Fruit fly (Drosophila melanogaster) whole organism, pupa: ENCODE measurements around the gene meso18E.

Source experiments
- CG10348 ChIP-seq: fragments of 200-800 bp; sonication (Bioruptor generic); IDR thresholded peaks from 2 replicates; pipeline ENCODE4 v1.3.6; 2022; ENCODE audit warnings: missing biosample characterization, missing genetic modification characterization
- CG12605 ChIP-seq: fragments of 200-800 bp; sonication (Bioruptor generic); IDR thresholded peaks from 2 replicates; pipeline ENCODE4 v1.3.6; 2022; ENCODE audit warnings: missing biosample characterization, missing genetic modification characterization
- CG13204 ChIP-seq: fragments of 200-800 bp; sonication (Bioruptor generic); optimal IDR thresholded peaks from 2 replicates; lab custom pipeline; 2018; ENCODE audit warnings: missing biosample characterization, mild to moderate bottlenecking, missing genetic modification characterization, moderate library complexity
- CG14655 ChIP-seq: fragments of 200-800 bp; sonication (Bioruptor generic); optimal IDR thresholded peaks from 3 replicates; lab custom pipeline; 2017; ENCODE audit warnings: mild to moderate bottlenecking, missing biosample characterization, missing genetic modification reagents, missing genetic modification characterization
- CG15710 ChIP-seq: fragments of 200-800 bp; sonication (Bioruptor generic); optimal IDR thresholded peaks from 2 replicates; lab custom pipeline; 2018; ENCODE audit warnings: missing biosample characterization, mild to moderate bottlenecking, missing genetic modification characterization, moderate library complexity
- CG17806 ChIP-seq: fragments of 200-800 bp; sonication (Bioruptor generic); optimal IDR thresholded peaks from 2 replicates; lab custom pipeline; 2018; ENCODE audit warnings: missing biosample characterization, mild to moderate bottlenecking, missing genetic modification characterization, moderate library complexity
- CG32121 ChIP-seq: fragments of 200-800 bp; sonication (Bioruptor generic); IDR thresholded peaks from 2 replicates; pipeline ENCODE4 v1.3.6; 2022; ENCODE audit warnings: missing biosample characterization, missing genetic modification characterization
- CG34367 ChIP-seq: fragments of 200-800 bp; sonication (Bioruptor generic); optimal IDR thresholded peaks from 2 replicates; lab custom pipeline; 2018; ENCODE audit warnings: missing biosample characterization, mild to moderate bottlenecking, missing genetic modification characterization
- CG4496 ChIP-seq: fragments of 200-800 bp; sonication (Bioruptor generic); IDR thresholded peaks from 3 replicates; pipeline ENCODE4 v1.3.6; 2022; ENCODE audit warnings: missing biosample characterization, missing genetic modification characterization
- CG8159 ChIP-seq: fragments of 200-800 bp; sonication (Bioruptor generic); optimal IDR thresholded peaks from 3 replicates; lab custom pipeline; 2018; ENCODE audit warnings: missing biosample characterization, mild to moderate bottlenecking, missing genetic modification characterization, moderate library complexity
- CG8301 ChIP-seq: fragments of 200-800 bp; sonication (Bioruptor generic); optimal IDR thresholded peaks from 2 replicates; lab custom pipeline; 2018; ENCODE audit warnings: missing biosample characterization, mild to moderate bottlenecking, missing genetic modification characterization
- CG9948 ChIP-seq: fragments of 200-800 bp; sonication (Bioruptor generic); optimal IDR thresholded peaks from 2 replicates; lab custom pipeline; 2018; ENCODE audit warnings: missing biosample characterization, mild to moderate bottlenecking, missing genetic modification characterization, moderate library complexity
- D1 ChIP-seq: fragments of 200-800 bp; sonication (Bioruptor generic); optimal IDR thresholded peaks from 2 replicates; lab custom pipeline; 2018; ENCODE audit warnings: missing biosample characterization, mild to moderate bottlenecking, missing genetic modification characterization, moderate library complexity
- EcR ChIP-seq: fragments of 200-800 bp; sonication (Bioruptor generic); optimal IDR thresholded peaks from 3 replicates; lab custom pipeline; 2019; ENCODE audit warnings: missing biosample characterization, missing genetic modification characterization, mild to moderate bottlenecking, moderate library complexity, missing genetic modification reagents
- Ets98B ChIP-seq: fragments of 200-800 bp; sonication (Bioruptor generic); IDR thresholded peaks from 2 replicates; pipeline ENCODE4 v1.3.6; 2022; ENCODE audit warnings: missing biosample characterization, missing genetic modification characterization
- Pif1A ChIP-seq: fragments of 200-800 bp; sonication (Bioruptor generic); optimal IDR thresholded peaks from 3 replicates; lab custom pipeline; 2016; ENCODE audit warnings: missing biosample characterization, missing genetic modification characterization
- Pif1B ChIP-seq: fragments of 200-800 bp; sonication (Bioruptor generic); optimal IDR thresholded peaks from 3 replicates; lab custom pipeline; 2016; ENCODE audit warnings: missing biosample characterization, missing genetic modification characterization
- Snoo ChIP-seq: fragments of 200-800 bp; sonication (Bioruptor generic); optimal IDR thresholded peaks from 3 replicates; lab custom pipeline; 2017; ENCODE audit warnings: missing biosample characterization, mild to moderate bottlenecking, missing genetic modification characterization, inconsistent platforms
- fd96Ca ChIP-seq: fragments of 200-800 bp; sonication (Bioruptor generic); IDR thresholded peaks from 3 replicates; pipeline ENCODE4 v1.3.6; 2022; ENCODE audit warnings: missing biosample characterization, missing genetic modification characterization
- gl ChIP-seq: fragments of 200-800 bp; sonication (Bioruptor generic); optimal IDR thresholded peaks from 2 replicates; lab custom pipeline; 2018; ENCODE audit warnings: missing biosample characterization, mild to moderate bottlenecking, missing genetic modification characterization
- rn ChIP-seq: fragments of 200-800 bp; sonication (Bioruptor generic); IDR thresholded peaks from 2 replicates; pipeline ENCODE4 v1.3.6; 2022; ENCODE audit warnings: missing biosample characterization, missing genetic modification characterization

Gene meso18E

DNA sequence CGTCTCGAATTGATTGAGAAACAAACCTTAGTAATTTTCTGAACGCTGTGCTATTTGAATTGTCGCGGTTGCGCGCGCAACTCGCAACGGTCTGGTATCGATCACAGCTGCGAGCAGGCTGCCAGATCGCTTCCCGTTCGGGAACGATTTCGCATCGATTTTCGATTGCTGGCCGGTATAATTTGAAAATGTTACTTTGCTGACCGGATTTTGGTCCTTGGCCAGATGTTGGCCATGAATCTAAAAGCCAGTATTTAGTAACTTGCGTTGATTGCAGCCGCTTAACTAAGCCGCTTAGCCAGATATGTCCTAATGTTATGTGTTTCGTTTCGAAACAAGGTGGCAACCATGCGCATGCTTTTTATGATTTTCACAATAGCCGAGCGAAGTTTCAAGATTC lies 35.7 kb upstream of the meso18E start:
- no peak for TF ChIP-seq Snoo (tag; lab: Kevin White, UChicago)
- TF ChIP-seq CG13204 (GFP tag; lab: Kevin White, UChicago) = no peak
- no peak for TF ChIP-seq Ets98B (GFP tag; lab: Robert Waterston, UW)
- no peak for TF ChIP-seq EcR (GFP tag; lab: Kevin White, UChicago)
- TF ChIP-seq CG15710 (tag; lab: Kevin White, UChicago) = no peak
- no peak for TF ChIP-seq gl (tag; lab: Kevin White, UChicago)
- no peak for TF ChIP-seq CG17806 (tag; lab: Kevin White, UChicago)
- TF ChIP-seq CG8301 (tag; lab: Kevin White, UChicago) = no peak
- TF ChIP-seq CG14655 (GFP tag; lab: Kevin White, UChicago) = no peak
- TF ChIP-seq CG32121 (GFP tag; lab: Robert Waterston, UW) = no peak
- no peak for TF ChIP-seq rn (GFP tag; lab: Robert Waterston, UW)
- TF ChIP-seq fd96Ca = no peak
- no peak for TF ChIP-seq CG10348 (GFP tag; lab: Robert Waterston, UW)
- TF ChIP-seq CG8159 = no peak
- no peak for TF ChIP-seq CG9948 (tag; lab: Kevin White, UChicago)
- TF ChIP-seq CG12605 (GFP tag; lab: Robert Waterston, UW) = no peak
- TF ChIP-seq CG4496 (GFP tag; lab: Robert Waterston, UW) = no peak
- TF ChIP-seq Pif1B (GFP tag; lab: Kevin White, UChicago) = no peak

DNA sequence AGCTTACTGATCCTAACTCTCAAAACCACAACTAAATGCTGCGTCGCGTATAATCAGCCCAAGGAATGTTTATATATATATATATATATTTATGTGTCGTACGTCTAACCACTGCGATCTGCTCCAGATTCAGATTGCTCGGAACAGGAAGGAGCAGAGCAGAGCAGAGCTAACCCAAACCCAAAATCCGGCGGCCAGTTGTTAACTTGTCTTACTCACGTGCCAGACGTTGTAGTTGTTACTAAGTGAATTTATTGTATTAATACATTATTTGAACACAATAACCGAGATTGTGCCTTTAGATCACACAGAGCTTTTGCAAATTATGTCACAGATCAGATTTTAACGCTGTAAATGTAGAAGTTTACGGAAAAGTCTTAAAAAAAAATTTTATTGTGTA lies 35.2 kb upstream of the meso18E start, which contains the start of gene Alr:
Alr (plus strand) TSS at position 301 of the 400 bp plus-strand sequence.
- TF ChIP-seq Pif1A (GFP tag; lab: Kevin White, UChicago) (no peak), CG34367 (no peak), CG14655 (GFP tag; lab: Kevin White, UChicago) (no peak), Snoo (tag; lab: Kevin White, UChicago) (no peak), CG8301 (tag; lab: Kevin White, UChicago) (no peak), CG8159 (no peak), Pif1B (GFP tag; lab: Kevin White, UChicago) (no peak), CG12605 (GFP tag; lab: Robert Waterston, UW) (no peak), CG13204 (GFP tag; lab: Kevin White, UChicago) (no peak), Ets98B (GFP tag; lab: Robert Waterston, UW) (no peak), CG9948 (tag; lab: Kevin White, UChicago) (no peak), gl (tag; lab: Kevin White, UChicago) (no peak), CG17806 (tag; lab: Kevin White, UChicago) (no peak), CG15710 (tag; lab: Kevin White, UChicago) (no peak)

DNA sequence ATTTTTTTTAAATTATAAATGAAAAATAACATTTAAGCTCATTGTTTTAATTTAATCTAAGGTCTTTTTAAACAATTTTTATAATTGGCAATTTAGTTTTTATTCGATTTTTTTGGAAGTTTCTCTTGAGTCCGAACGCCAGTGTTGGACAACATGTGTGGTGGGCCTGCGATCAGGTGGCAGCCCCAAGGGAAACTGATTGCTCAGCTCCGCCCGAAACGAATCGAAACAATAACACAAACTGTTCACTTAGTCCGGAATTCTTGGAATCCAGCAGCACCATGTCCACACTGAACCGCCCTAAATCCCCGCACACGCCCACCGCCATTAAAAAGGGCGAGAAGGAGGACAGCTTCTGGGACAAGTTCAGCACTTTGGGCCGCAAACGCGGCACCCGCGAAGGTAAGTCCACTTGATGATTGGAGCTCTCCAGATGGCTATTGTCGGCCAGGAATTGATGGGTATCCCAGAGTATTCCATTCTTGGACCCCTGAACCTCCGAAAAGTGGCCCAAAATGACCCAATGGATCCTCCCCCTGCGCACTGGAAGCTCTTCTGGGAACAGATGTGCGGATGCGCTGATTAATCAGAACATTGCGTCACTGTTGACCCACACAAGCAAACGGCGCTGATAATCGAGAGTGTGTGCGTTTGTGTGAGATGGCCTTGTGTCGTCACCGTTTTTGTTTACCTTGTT lies 33.2 kb upstream of the meso18E start, which contains the start of gene parvin:
parvin (plus strand) TSS at position 134 of the 697 bp plus-strand sequence.
- no peak for TF ChIP-seq rn (GFP tag; lab: Robert Waterston, UW)

DNA sequence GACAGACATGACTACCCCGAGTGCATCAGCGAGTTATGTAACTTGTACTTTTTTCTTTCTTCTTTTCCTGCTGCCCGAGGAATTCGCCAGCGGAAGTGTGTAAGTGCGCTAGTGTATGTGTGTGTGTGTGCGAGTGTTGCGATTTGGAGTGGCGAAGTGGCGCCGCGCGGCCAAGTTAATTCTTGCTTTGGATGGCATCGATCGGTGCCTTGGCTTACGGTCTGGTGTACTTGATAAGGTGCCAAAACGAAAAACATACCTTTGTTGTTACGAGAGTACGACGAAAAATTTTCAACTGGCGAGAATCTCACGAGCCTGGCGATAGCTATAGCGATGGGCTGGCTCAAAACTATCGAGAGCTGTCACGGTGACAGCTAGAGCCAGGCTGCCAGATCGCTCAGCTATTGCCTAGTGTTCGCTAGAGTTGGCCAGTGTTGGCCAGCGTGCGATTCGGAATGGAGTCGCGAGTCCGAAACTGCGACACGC lies 31.2 kb upstream of the meso18E start, which contains the start of the genes CG18809, COX6B, CG33932 and Rpp20:
CG18809 (minus strand) TSS at position 333 of the 486 bp plus-strand sequence.
COX6B (minus strand) TSS at position 333 of the 486 bp plus-strand sequence.
CG33932 (plus strand) TSS at position 429 of the 486 bp plus-strand sequence.
Rpp20 (plus strand) TSS at position 429 of the 486 bp plus-strand sequence.
- TF ChIP-seq CG8301 (tag; lab: Kevin White, UChicago) (no peak), CG8159 (peak; percentile 25), Pif1B (GFP tag; lab: Kevin White, UChicago) (no peak), rn (GFP tag; lab: Robert Waterston, UW) (no peak), CG4496 (GFP tag; lab: Robert Waterston, UW) (peak; percentile 21; the same call in 1 of the 3 replicates), CG14655 (GFP tag; lab: Kevin White, UChicago) (no peak), Snoo (tag; lab: Kevin White, UChicago) (peak; percentile 37), gl (tag; lab: Kevin White, UChicago) (peak; percentile 7), CG12605 (GFP tag; lab: Robert Waterston, UW) (peak; percentile 38; the same call in 1 of the 2 replicates), CG9948 (tag; lab: Kevin White, UChicago) (no peak), CG32121 (GFP tag; lab: Robert Waterston, UW) (no peak), CG34367 (no peak), EcR (GFP tag; lab: Kevin White, UChicago) (peak; percentile 22), CG10348 (GFP tag; lab: Robert Waterston, UW) (no peak), CG17806 (tag; lab: Kevin White, UChicago) (peak; percentile 11), fd96Ca (peak; percentile 68), CG13204 (GFP tag; lab: Kevin White, UChicago) (no peak), D1 (tag; lab: Kevin White, UChicago) (no peak), Ets98B (GFP tag; lab: Robert Waterston, UW) (peak; percentile 46; the same call in 1 of the 2 replicates), Pif1A (GFP tag; lab: Kevin White, UChicago) (no peak), CG15710 (tag; lab: Kevin White, UChicago) (peak; percentile 25)

DNA sequence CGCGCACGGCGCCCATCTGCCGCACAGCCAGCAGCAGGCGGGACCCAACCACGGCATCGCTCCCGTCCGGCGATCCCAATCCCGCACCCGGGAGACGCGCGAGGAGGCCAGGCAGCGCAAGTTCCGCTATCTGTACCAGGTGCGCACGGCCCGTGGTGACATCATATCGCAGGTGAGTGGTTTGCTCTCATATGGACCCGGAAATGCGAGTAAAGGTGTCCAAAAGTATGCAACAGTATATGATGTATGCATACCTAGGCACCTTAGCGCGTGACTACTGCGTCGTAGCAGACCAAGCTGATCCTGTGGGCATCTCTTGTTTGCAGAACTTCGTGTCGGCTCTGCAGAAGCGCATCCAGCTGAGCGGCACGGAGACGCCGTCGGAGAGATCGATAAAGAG lies 25.0 kb upstream of the meso18E start:
- no peak for TF ChIP-seq CG34367
- no peak for TF ChIP-seq CG32121 (GFP tag; lab: Robert Waterston, UW)
- TF ChIP-seq, all 21 proteins: peak for 0
